Worm (Caenorhabditis elegans) whole organism, midembryonic: ENCODE results near the gene let-716.

Experiments
- T22C8.4 ChIP-seq: fragments of 200-800 bp; sonication (Bioruptor generic); IDR thresholded peaks from 2 replicates; pipeline ENCODE4 v1.3.6; 2022; ENCODE audit warnings: missing genetic modification characterization, missing compliant biosample characterization
- flt-1 ChIP-seq: fragments of 200-800 bp; sonication (Bioruptor generic); IDR thresholded peaks from 2 replicates; pipeline ENCODE4 v1.3.6; 2022; ENCODE audit warnings: missing genetic modification characterization, missing compliant biosample characterization
- klf-2 ChIP-seq: fragments of 200-800 bp; sonication (Bioruptor generic); conservative IDR thresholded peaks from 2 replicates; pipeline ENCODE4 v1.3.6; 2022; ENCODE audit warnings: missing genetic modification reagents, missing genetic modification characterization, missing compliant biosample characterization
- tab-1 ChIP-seq: fragments of 200-800 bp; sonication (Bioruptor generic); IDR thresholded peaks from 2 replicates; pipeline ENCODE4 v1.3.6; 2022; ENCODE audit warnings: missing genetic modification characterization, missing compliant biosample characterization
- ztf-23 ChIP-seq: fragments of 200-800 bp; sonication (Bioruptor generic); IDR thresholded peaks from 2 replicates; pipeline ENCODE4 v1.3.6; 2022; ENCODE audit warnings: missing genetic modification reagents, missing genetic modification characterization, missing compliant biosample characterization
- ztf-29 ChIP-seq: fragments of 200-800 bp; sonication (Bioruptor generic); IDR thresholded peaks from 2 replicates; pipeline ENCODE4 v1.3.6; 2022; ENCODE audit warnings: missing genetic modification reagents, missing genetic modification characterization, missing compliant biosample characterization

DNA sequence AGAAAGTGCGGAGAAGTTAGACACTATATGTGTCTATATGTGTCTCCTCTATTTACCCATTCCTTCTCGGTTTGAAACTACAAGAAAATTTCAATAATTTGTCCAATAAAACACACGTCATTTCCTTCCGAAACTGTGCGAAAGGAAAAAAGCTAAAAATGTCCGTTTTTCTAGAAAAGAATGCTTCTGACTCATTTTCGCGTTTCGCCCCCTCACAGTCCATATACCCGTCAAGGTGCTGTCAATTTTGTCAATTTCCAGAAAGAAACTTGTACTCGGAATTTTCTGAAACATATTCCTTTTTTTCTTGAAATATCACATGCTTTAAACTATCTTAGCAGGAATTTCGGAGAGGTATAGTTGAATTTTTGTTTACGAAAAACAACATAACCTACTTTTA, 19.5 kb downstream of the let-716 start:
- TF ChIP-seq ztf-23 (GFP tag; lab: Robert Waterston, UW) (no peak), ztf-29 (no peak), tab-1 (GFP tag; lab: Robert Waterston, UW) (no peak), flt-1 (GFP tag; lab: Robert Waterston, UW) (no peak), klf-2 (no peak), T22C8.4 (GFP tag; lab: Robert Waterston, UW) (no peak)
